Worm (Caenorhabditis elegans) whole organism, L1 larva: ENCODE data around the gene str-46.

Experiments used
- C34B4.2 ChIP-seq: sonication (generic microtip); optimal IDR thresholded peaks from 2 replicates; lab custom pipeline; 2017; ENCODE audit warnings: mild to moderate bottlenecking, missing genetic modification characterization, missing compliant biosample characterization
- F16B12.6 ChIP-seq: fragments of 150-350 bp; optimal IDR thresholded peaks from 2 replicates; lab custom pipeline; 2014; ENCODE audit warnings: missing biosample characterization, missing genetic modification characterization
- efl-1 ChIP-seq, 4 experiments: fragments of 150-350 bp; optimal IDR thresholded peaks in 3 of 4; peaks in 1 of 4; 1 replicate in 1 of 4; 2 replicates in 3 of 4; lab custom pipeline; 2014; ENCODE audit warnings: missing biosample characterization in 2 of 4, missing genetic modification characterization in 2 of 4, missing genetic modification reagents in 2 of 4
- egl-13 ChIP-seq: sonication (generic microtip); optimal IDR thresholded peaks from 2 replicates; lab custom pipeline; 2016; ENCODE audit warnings: missing genotype, missing genetic modification reagents, missing genetic modification characterization, missing compliant biosample characterization
- egl-27 ChIP-seq, 2 experiments: fragments of 150-350 bp in 1 of 2; sonication (generic microtip); optimal IDR thresholded peaks; 3 replicates each; lab custom pipeline; 2017 to 2018; ENCODE audit warnings: missing biosample characterization in 2 of 2, missing genetic modification characterization in 2 of 2, missing genetic modification reagents in 2 of 2
- elt-2 ChIP-seq: sonication (generic microtip); optimal IDR thresholded peaks from 2 replicates; lab custom pipeline; 2016; ENCODE audit warnings: missing genetic modification characterization, mild to moderate bottlenecking, inconsistent platforms, missing compliant biosample characterization, missing genetic modification reagents
- elt-3 ChIP-seq, 6 experiments: fragments of 150-350 bp in 1 of 6; sonication (generic microtip); optimal IDR thresholded peaks; 2 replicates each; lab custom pipeline; 2017 to 2018; ENCODE audit warnings: missing biosample characterization in 6 of 6, missing genetic modification characterization in 6 of 6, inconsistent platforms in 1 of 6
- fkh-10 ChIP-seq: sonication (generic microtip); optimal IDR thresholded peaks from 2 replicates; lab custom pipeline; 2017; ENCODE audit warnings: missing biosample characterization, missing genetic modification reagents, missing genetic modification characterization
- fkh-4 ChIP-seq: sonication (generic microtip); optimal IDR thresholded peaks from 2 replicates; lab custom pipeline; 2016; ENCODE audit warnings: missing compliant biosample characterization, missing genetic modification characterization, borderline replicate concordance
- fkh-8 ChIP-seq: sonication (generic microtip); optimal IDR thresholded peaks from 2 replicates; lab custom pipeline; 2016; ENCODE audit warnings: mild to moderate bottlenecking, missing genetic modification characterization, missing compliant biosample characterization
- hlh-4 ChIP-seq: sonication (generic microtip); optimal IDR thresholded peaks from 2 replicates; lab custom pipeline; 2016; ENCODE audit warnings: mild to moderate bottlenecking, missing genetic modification characterization, missing compliant biosample characterization
- hpl-2 ChIP-seq: fragments of 150-350 bp; optimal IDR thresholded peaks from 2 replicates; lab custom pipeline; 2014; ENCODE audit warnings: missing biosample characterization, missing genetic modification reagents, missing genetic modification characterization
- lin-35 ChIP-seq, 2 experiments: fragments of 150-350 bp; optimal IDR thresholded peaks; 2 replicates each; lab custom pipeline; 2014; ENCODE audit warnings: missing biosample characterization in 2 of 2, missing genetic modification characterization in 2 of 2, missing genetic modification reagents in 2 of 2
- lin-39 ChIP-seq: fragments of 150-350 bp; optimal IDR thresholded peaks from 2 replicates; lab custom pipeline; 2014; ENCODE audit warnings: missing biosample characterization, missing genetic modification reagents, missing genetic modification characterization
- lir-3 ChIP-seq: sonication (generic microtip); optimal IDR thresholded peaks from 2 replicates; lab custom pipeline; 2016; ENCODE audit warnings: mild to moderate bottlenecking, missing genetic modification characterization, moderate library complexity, missing compliant biosample characterization; ENCODE audit not compliant: poor library complexity
- nhr-11 ChIP-seq: fragments of 150-350 bp; optimal IDR thresholded peaks from 2 replicates; lab custom pipeline; 2014; ENCODE audit warnings: missing biosample characterization, missing genetic modification characterization
- nhr-237 ChIP-seq: fragments of 150-350 bp; optimal IDR thresholded peaks from 2 replicates; lab custom pipeline; 2014; ENCODE audit warnings: missing biosample characterization, missing genetic modification characterization
- nhr-76 ChIP-seq: sonication (generic microtip); optimal IDR thresholded peaks from 2 replicates; lab custom pipeline; 2017; ENCODE audit warnings: missing biosample characterization, missing genetic modification characterization
- nhr-84 ChIP-seq: sonication (generic microtip); optimal IDR thresholded peaks from 2 replicates; lab custom pipeline; 2017; ENCODE audit warnings: missing biosample characterization, missing genetic modification characterization
- nhr-85 ChIP-seq: sonication (generic microtip); peaks from one replicate; lab custom pipeline; 2016; ENCODE audit warnings: missing genetic modification characterization, inconsistent platforms, missing compliant biosample characterization
- nhr-90 ChIP-seq: sonication (generic microtip); optimal IDR thresholded peaks from 2 replicates; lab custom pipeline; 2016; ENCODE audit warnings: mild to moderate bottlenecking, missing genetic modification characterization, missing compliant biosample characterization; ENCODE audit not compliant: poor library complexity
- pag-3 ChIP-seq: sonication (generic microtip); optimal IDR thresholded peaks from 2 replicates; lab custom pipeline; 2017; ENCODE audit warnings: missing genetic modification characterization, mild to moderate bottlenecking, missing compliant biosample characterization, antibody characterized with exemption, borderline replicate concordance; ENCODE audit not compliant: insufficient read depth
- pqm-1 ChIP-seq: sonication (generic microtip); optimal IDR thresholded peaks from 3 replicates; lab custom pipeline; 2017; ENCODE audit warnings: missing biosample characterization, missing genetic modification characterization
- skn-1 ChIP-seq: fragments of 150-350 bp; optimal IDR thresholded peaks from 2 replicates; lab custom pipeline; 2014; ENCODE audit warnings: missing biosample characterization, missing genetic modification characterization
- snu-23 ChIP-seq: sonication (generic microtip); optimal IDR thresholded peaks from 2 replicates; lab custom pipeline; 2016; ENCODE audit warnings: missing genetic modification characterization, missing compliant biosample characterization
- sox-4 ChIP-seq: sonication (generic microtip); optimal IDR thresholded peaks from 2 replicates; lab custom pipeline; 2016; ENCODE audit warnings: missing genetic modification characterization, missing compliant biosample characterization
- tlp-1 ChIP-seq: fragments of 150-350 bp; optimal IDR thresholded peaks from 2 replicates; lab custom pipeline; 2014; ENCODE audit warnings: missing biosample characterization, missing genetic modification characterization
- unc-30 ChIP-seq: sonication (generic microtip); optimal IDR thresholded peaks from 2 replicates; lab custom pipeline; 2017; ENCODE audit warnings: missing biosample characterization, missing genetic modification characterization
- unc-62 ChIP-seq: fragments of 150-350 bp; optimal IDR thresholded peaks from 2 replicates; lab custom pipeline; 2014; ENCODE audit warnings: missing biosample characterization, missing genetic modification reagents, missing genetic modification characterization
- ztf-11 ChIP-seq, 2 experiments: sonication (generic microtip); optimal IDR thresholded peaks; 2 replicates each; lab custom pipeline; 2016 to 2017; ENCODE audit warnings: missing genetic modification characterization in 2 of 2, missing biosample characterization in 1 of 2, missing compliant biosample characterization in 1 of 2

str-46 gene

DNA sequence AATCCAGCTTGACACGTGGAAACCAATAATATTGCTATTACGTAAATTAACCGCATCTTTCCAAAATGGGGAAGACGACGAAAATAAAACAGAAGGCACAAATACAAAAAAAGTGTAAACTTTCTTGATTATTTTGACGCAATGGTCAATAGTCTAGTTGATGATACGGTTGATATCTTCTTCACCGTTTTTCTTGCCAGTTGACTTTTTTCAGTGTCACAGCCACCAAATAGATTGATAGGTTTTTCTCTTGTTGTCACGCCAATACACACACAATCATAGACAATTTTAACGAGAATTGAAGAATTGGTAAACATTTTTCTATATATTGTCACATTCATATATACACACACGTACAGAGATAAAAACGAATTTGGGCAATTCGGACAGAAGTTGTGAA, 9.8 kb upstream of the str-46 start, which contains the start of gene zmp-3:
TSS of gene zmp-3 (minus strand) at position 101 of the 400 bp plus-strand sequence.
- TF ChIP-seq elt-3 (tag; optimal IDR thresholded peaks at IDR 0.05; lab: Kevin White, UChicago) (peak in 1 of 6 experiments; percentile 42), nhr-85 (tag; lab: Kevin White, UChicago) (peak; percentile 60), C34B4.2 (no peak), pqm-1 (tag; lab: Kevin White, UChicago) (no peak), nhr-76 (tag; lab: Kevin White, UChicago) (no peak), egl-27 (tag; optimal IDR thresholded peaks at IDR 0.05; lab: Kevin White, UChicago) (no peak)
- TF ChIP-seq, all 84 proteins: peak for 2

DNA sequence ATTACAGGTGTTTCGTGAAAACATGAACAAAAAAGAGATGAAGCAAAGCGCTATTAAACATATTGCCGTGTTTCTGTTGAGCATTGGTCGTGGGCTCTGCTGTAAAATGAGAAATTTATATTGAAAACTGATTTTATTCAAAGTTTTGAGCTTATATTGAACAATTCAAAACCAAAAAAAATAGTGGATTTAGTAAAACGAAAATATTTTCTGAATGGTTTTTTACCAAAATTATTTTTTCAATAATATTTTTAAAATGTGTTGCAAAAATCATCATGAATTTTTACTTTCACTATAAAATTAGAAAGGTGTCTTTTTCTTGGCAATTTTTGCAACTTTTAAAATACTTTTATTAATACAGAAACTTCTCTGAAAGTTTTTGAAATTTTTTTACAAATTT, 3.5 kb upstream of the str-46 start, which contains the start of gene C31B8.7:
TSS of gene C31B8.7 (minus strand) at position 101 of the 400 bp plus-strand sequence.
- no peak for TF ChIP-seq lir-3 (tag; lab: Kevin White, UChicago)

DNA sequence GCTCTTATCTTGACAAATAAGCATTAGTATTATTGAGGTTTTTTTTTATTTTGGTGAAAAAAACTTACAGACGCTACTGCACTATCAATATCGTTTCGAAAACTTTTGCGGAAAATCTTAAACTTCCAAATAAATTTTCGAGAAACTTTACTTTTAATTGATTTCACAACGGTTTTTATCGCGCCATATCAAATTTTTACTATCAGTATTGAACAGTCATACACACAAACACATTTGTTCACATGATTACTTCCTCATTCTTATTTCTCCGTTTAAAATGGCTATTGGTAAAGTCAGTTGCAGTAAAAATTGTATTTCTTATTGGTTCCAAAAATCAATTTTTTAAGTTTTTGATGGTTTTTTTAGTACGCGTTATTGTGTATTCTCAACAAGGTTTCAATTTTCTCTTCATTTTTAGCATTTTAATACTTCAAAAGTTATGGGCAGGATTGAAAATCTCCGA, 3.5 kb downstream of the str-46 start, which contains the start of gene pals-32:
TSS of gene pals-32 (plus strand) at position 413 of the 463 bp plus-strand sequence.
- TF ChIP-seq elt-2 (tag; lab: Kevin White, UChicago) (peak; percentile 3), snu-23 (no peak)

DNA sequence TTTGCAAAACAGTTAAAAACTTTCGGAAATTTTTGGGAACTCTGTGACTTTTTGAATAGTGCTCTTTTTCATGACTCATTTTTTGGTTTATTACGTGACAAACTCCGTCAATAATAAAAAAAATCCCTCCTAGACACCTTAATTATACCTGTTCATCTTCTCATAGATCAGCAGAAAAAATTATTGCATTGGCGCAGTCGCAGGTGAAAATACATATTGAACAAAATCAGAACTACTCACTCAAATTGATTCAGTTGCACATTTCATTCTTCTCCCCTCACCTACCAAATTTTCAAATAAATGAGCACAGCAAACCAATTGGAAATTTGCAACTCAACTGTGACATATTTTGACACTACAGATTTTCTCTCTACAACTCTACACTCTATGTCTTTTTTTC, 6.8 kb downstream of the str-46 start, which contains the start of gene srh-127:
TSS of gene srh-127 (plus strand) at position 301 of the 400 bp plus-strand sequence.
- TF ChIP-seq efl-1 (optimal IDR thresholded peaks at IDR 0.05; lab: Kevin White, UChicago) (no peak), efl-1 (GFP tag; optimal IDR thresholded peaks at IDR 0.05 in 1 of 2; lab: Kevin White, UChicago) (peak in 1 of 2 experiments; percentile 17), unc-30 (no peak), sox-4 (no peak)

DNA sequence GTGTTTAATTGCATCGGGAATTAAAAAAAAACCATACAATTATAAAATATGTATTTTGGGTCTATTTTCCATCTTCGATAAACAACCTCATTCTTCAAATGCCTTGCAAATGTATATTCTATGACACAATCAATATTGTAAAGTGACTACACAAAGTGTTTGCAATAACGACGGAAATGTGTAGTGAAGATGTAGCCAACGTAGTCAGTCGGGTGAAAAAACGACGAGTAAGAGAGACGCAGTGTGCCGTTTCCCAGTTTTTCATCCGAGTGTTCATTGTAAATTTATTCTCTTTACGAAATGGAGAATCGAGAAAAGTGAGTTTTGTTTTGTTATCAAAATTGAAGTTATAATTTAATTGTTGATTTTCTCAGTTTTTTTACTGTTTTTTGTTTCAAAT, 7.8 kb downstream of the str-46 start, which contains the start of gene F37B4.15:
TSS of gene F37B4.15 (plus strand) at position 301 of the 400 bp plus-strand sequence.
- TF ChIP-seq lin-39 (no peak), nhr-237 (tag; lab: Kevin White, UChicago) (no peak), F16B12.6 (tag; lab: Kevin White, UChicago) (no peak), hlh-4 (tag; lab: Kevin White, UChicago) (no peak), nhr-90 (tag; lab: Kevin White, UChicago) (no peak), fkh-10 (no peak), hpl-2 (GFP tag; lab: Kevin White, UChicago) (no peak), fkh-4 (tag; lab: Kevin White, UChicago) (no peak), skn-1 (tag; lab: Kevin White, UChicago) (no peak), tlp-1 (no peak), lin-35 (GFP tag; optimal IDR thresholded peaks at IDR 0.05; lab: Kevin White, UChicago) (no peak), nhr-11 (tag; lab: Kevin White, UChicago) (no peak), unc-62 (GFP tag; lab: Kevin White, UChicago) (no peak)
- TF ChIP-seq, all 84 proteins: peak for 0

DNA sequence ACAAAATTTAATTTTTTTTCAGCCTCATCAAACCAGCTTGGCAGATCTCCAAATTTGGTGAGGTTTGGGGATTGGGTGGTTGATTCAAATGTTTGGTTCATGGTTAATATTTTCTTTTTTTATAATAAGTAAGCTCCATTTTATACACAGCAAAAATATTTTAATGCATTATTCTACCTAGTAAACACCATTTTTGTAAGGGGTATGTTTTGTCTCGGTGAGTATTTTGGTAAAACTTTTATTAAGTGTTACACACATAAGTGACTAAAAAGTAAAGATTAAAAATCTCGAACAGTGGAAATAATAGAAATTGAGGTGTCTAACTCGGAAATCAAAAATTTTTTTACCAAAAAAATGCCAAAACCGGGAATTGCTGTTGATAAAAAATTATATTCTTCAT, 11.1 kb downstream of the str-46 start, which contains the start of gene srw-4:
TSS of gene srw-4 (minus strand) at position 101 of the 400 bp plus-strand sequence.
- no peak for TF ChIP-seq pag-3 (tag; lab: Kevin White, UChicago)
- TF ChIP-seq nhr-84 (tag; lab: Kevin White, UChicago): no peak
- no peak for TF ChIP-seq nhr-11 (tag; lab: Kevin White, UChicago)
- TF ChIP-seq nhr-90 (tag; lab: Kevin White, UChicago): no peak
- TF ChIP-seq ztf-11 (tag; optimal IDR thresholded peaks at IDR 0.05; lab: Kevin White, UChicago): no peak
- no peak for TF ChIP-seq elt-2 (tag; lab: Kevin White, UChicago)
- TF ChIP-seq fkh-8: no peak
- TF ChIP-seq egl-13 (tag; lab: Kevin White, UChicago): no peak
- no peak for TF ChIP-seq nhr-237 (tag; lab: Kevin White, UChicago)
